Fruit fly (Drosophila melanogaster) whole organism, embryonic: ENCODE results near the gene Sfxn2.

Experiments used
- Bgb ChIP-seq: fragments of 200-800 bp; sonication (Bioruptor generic); IDR thresholded peaks from 2 replicates; pipeline ENCODE4 v1.3.6; 2022; ENCODE audit warnings: missing biosample characterization, missing genetic modification characterization; ENCODE audit not compliant: partially characterized antibody
- Blimp-1 ChIP-seq: fragments of 200-800 bp; sonication (Bioruptor generic); optimal IDR thresholded peaks from 3 replicates; lab custom pipeline; 2018; ENCODE audit warnings: missing biosample characterization, missing genetic modification characterization, mild to moderate bottlenecking, moderate library complexity, missing genetic modification reagents
- CG10979 ChIP-seq: fragments of 200-800 bp; sonication (Bioruptor generic); optimal IDR thresholded peaks from 2 replicates; lab custom pipeline; 2018; ENCODE audit warnings: missing biosample characterization, mild to moderate bottlenecking, missing genetic modification characterization, moderate library complexity
- CG12769 ChIP-seq: fragments of 200-800 bp; sonication (Bioruptor generic); optimal IDR thresholded peaks from 2 replicates; lab custom pipeline; 2019; ENCODE audit warnings: missing biosample characterization, mild to moderate bottlenecking, missing genetic modification characterization, moderate library complexity
- CG14014 ChIP-seq: fragments of 200-800 bp; sonication (Bioruptor generic); IDR thresholded peaks from 2 replicates; pipeline ENCODE4 v1.3.6; 2022; ENCODE audit warnings: missing biosample characterization, missing genetic modification characterization
- CG15696 ChIP-seq: fragments of 200-800 bp; sonication (Bioruptor generic); optimal IDR thresholded peaks from 2 replicates; lab custom pipeline; 2019; ENCODE audit warnings: missing biosample characterization, mild to moderate bottlenecking, missing genetic modification characterization, moderate library complexity
- CG2199 ChIP-seq: fragments of 200-800 bp; sonication (Bioruptor generic); IDR thresholded peaks from 3 replicates; pipeline ENCODE4 v1.3.6; 2022; ENCODE audit warnings: missing biosample characterization, missing genetic modification characterization
- CG34422 ChIP-seq: fragments of 200-800 bp; sonication (Bioruptor generic); IDR thresholded peaks from 3 replicates; pipeline ENCODE4 v1.3.6; 2022; ENCODE audit warnings: missing biosample characterization, missing genetic modification characterization
- CG42726 ChIP-seq: fragments of 200-800 bp; sonication (Bioruptor generic); IDR thresholded peaks from 2 replicates; pipeline ENCODE4 v1.3.6; 2022; ENCODE audit warnings: missing biosample characterization, missing genetic modification characterization; ENCODE audit not compliant: partially characterized antibody
- CG4424 ChIP-seq: fragments of 200-800 bp; sonication (Bioruptor generic); optimal IDR thresholded peaks from 3 replicates; lab custom pipeline; 2016; ENCODE audit warnings: missing biosample characterization, missing genetic modification characterization
- CG6813 ChIP-seq: fragments of 200-800 bp; sonication (Bioruptor generic); optimal IDR thresholded peaks from 2 replicates; lab custom pipeline; 2017; ENCODE audit warnings: missing biosample characterization, missing genetic modification characterization, mild to moderate bottlenecking, moderate library complexity, missing genetic modification reagents
- CG7372 ChIP-seq: fragments of 200-800 bp; sonication (Bioruptor generic); IDR thresholded peaks from 2 replicates; pipeline ENCODE4 v1.3.6; 2022; ENCODE audit warnings: missing biosample characterization, missing genetic modification characterization
- CG8281 ChIP-seq: fragments of 200-800 bp; sonication (Bioruptor generic); optimal IDR thresholded peaks from 2 replicates; lab custom pipeline; 2018; ENCODE audit warnings: missing biosample characterization, mild to moderate bottlenecking, missing genetic modification characterization, moderate library complexity
- CTCF ChIP-seq: fragments of 200-800 bp; sonication (Bioruptor generic); optimal IDR thresholded peaks from 2 replicates; lab custom pipeline; 2017; ENCODE audit warnings: missing biosample characterization, mild to moderate bottlenecking, missing genetic modification characterization, moderate library complexity
- Dip2 ChIP-seq: fragments of 200-800 bp; sonication (Bioruptor generic); IDR thresholded peaks from 2 replicates; pipeline ENCODE4 v1.3.6; 2022; ENCODE audit warnings: missing biosample characterization, missing genetic modification characterization
- Fer1 ChIP-seq: fragments of 200-800 bp; sonication (Bioruptor generic); optimal IDR thresholded peaks from 2 replicates; lab custom pipeline; 2017; ENCODE audit warnings: missing biosample characterization, mild to moderate bottlenecking, missing genetic modification characterization
- Fer3 ChIP-seq: fragments of 200-800 bp; sonication (Bioruptor generic); optimal IDR thresholded peaks from 2 replicates; lab custom pipeline; 2018; ENCODE audit warnings: missing biosample characterization, mild to moderate bottlenecking, missing genetic modification characterization, moderate library complexity
- Rfx ChIP-seq: fragments of 200-800 bp; sonication (Bioruptor generic); IDR thresholded peaks from 2 replicates; pipeline ENCODE4 v1.3.6; 2022; ENCODE audit warnings: missing biosample characterization, missing genetic modification characterization
- Sin3A ChIP-seq: fragments of >200 bp; optimal IDR thresholded peaks from 2 replicates; lab custom pipeline; 2018
- Ssrp ChIP-seq: fragments of 200-800 bp; sonication (Bioruptor generic); optimal IDR thresholded peaks from 2 replicates; lab custom pipeline; 2018; ENCODE audit warnings: missing biosample characterization, mild to moderate bottlenecking, missing genetic modification characterization, moderate library complexity
- abd-A ChIP-seq: fragments of 200-800 bp; sonication (Bioruptor generic); optimal IDR thresholded peaks from 3 replicates; lab custom pipeline; 2019; ENCODE audit warnings: missing biosample characterization, mild to moderate bottlenecking, missing genetic modification characterization, moderate library complexity
- al ChIP-seq: fragments of 200-800 bp; sonication (Bioruptor generic); IDR thresholded peaks from 2 replicates; pipeline ENCODE4 v1.3.6; 2022; ENCODE audit warnings: missing biosample characterization, missing genetic modification characterization
- bbx ChIP-seq: fragments of 200-800 bp; sonication (Bioruptor generic); IDR thresholded peaks from 2 replicates; pipeline ENCODE4 v1.3.6; 2022; ENCODE audit warnings: missing biosample characterization, missing genetic modification characterization; ENCODE audit not compliant: partially characterized antibody
- bcd ChIP-seq: fragments of 200-800 bp; sonication (Bioruptor generic); optimal IDR thresholded peaks from 2 replicates; lab custom pipeline; 2017; ENCODE audit warnings: missing biosample characterization, mild to moderate bottlenecking, missing genetic modification characterization
- chinmo ChIP-seq: fragments of 200-800 bp; sonication (Bioruptor generic); IDR thresholded peaks from 4 replicates; pipeline ENCODE4 v1.3.6; 2022; ENCODE audit warnings: missing biosample characterization, missing genetic modification characterization; ENCODE audit not compliant: partially characterized antibody
- dimm ChIP-seq: fragments of 200-800 bp; sonication (Bioruptor generic); IDR thresholded peaks from 2 replicates; pipeline ENCODE4 v1.3.6; 2022; ENCODE audit warnings: missing biosample characterization, missing genetic modification characterization
- ewg ChIP-seq: fragments of 200-800 bp; sonication (Bioruptor generic); optimal IDR thresholded peaks from 3 replicates; lab custom pipeline; 2017; ENCODE audit warnings: mild to moderate bottlenecking, missing biosample characterization, missing genetic modification reagents, missing genetic modification characterization
- gce ChIP-seq: fragments of 200-800 bp; sonication (Bioruptor generic); IDR thresholded peaks from 3 replicates; pipeline ENCODE4 v1.3.6; 2022; ENCODE audit warnings: missing biosample characterization, missing genetic modification characterization
- lmd ChIP-seq: fragments of 200-800 bp; sonication (Bioruptor generic); IDR thresholded peaks from 2 replicates; pipeline ENCODE4 v1.3.6; 2022; ENCODE audit warnings: missing biosample characterization, missing genetic modification characterization
- otp ChIP-seq: fragments of 200-800 bp; sonication (Bioruptor generic); IDR thresholded peaks from 3 replicates; pipeline ENCODE4, ENCODE4 v1.3.6; 2022; ENCODE audit warnings: missing biosample characterization, missing genetic modification characterization
- sens ChIP-seq: fragments of 200-800 bp; sonication (Bioruptor generic); peaks from one replicate; lab custom pipeline; 2016; ENCODE audit warnings: missing biosample characterization, missing genetic modification characterization
- seq ChIP-seq: fragments of 200-800 bp; sonication (Bioruptor generic); IDR thresholded peaks from 2 replicates; pipeline ENCODE4 v1.3.6; 2022; ENCODE audit warnings: missing biosample characterization, missing genetic modification characterization
- shn ChIP-seq: fragments of 200-800 bp; sonication (Bioruptor generic); optimal IDR thresholded peaks from 3 replicates; lab custom pipeline; 2016; ENCODE audit warnings: missing biosample characterization, missing genetic modification characterization
- stc ChIP-seq: fragments of 200-800 bp; sonication (Bioruptor generic); IDR thresholded peaks from 2 replicates; pipeline ENCODE4 v1.3.6; 2022; ENCODE audit warnings: missing biosample characterization, missing genetic modification characterization
- unpg ChIP-seq: fragments of 200-800 bp; sonication (Bioruptor generic); optimal IDR thresholded peaks from 3 replicates; lab custom pipeline; 2018; ENCODE audit warnings: missing biosample characterization, mild to moderate bottlenecking, missing genetic modification characterization, moderate library complexity

The Sfxn2 gene

dm6 chr3L:19049669-19050510 lies 13.1 kb upstream of the Sfxn2 start (continued):
- TF ChIP-seq Sin3A (lab: Kevin White, UChicago) (no peak), bcd (GFP tag; lab: Kevin White, UChicago) (no peak), abd-A (tag; lab: Kevin White, UChicago) (no peak), unpg (no peak), Fer3 (tag; lab: Kevin White, UChicago) (no peak), Blimp-1 (no peak), lmd (GFP tag; lab: Robert Waterston, UW) (no peak), dimm (GFP tag; lab: Robert Waterston, UW) (no peak), CG8281 (tag; lab: Kevin White, UChicago) (peak; percentile 95), CG2199 (GFP tag; lab: Robert Waterston, UW) (0 out of 3 replicates have a peak, but pooled peaks have one; percentile 32), CG4424 (GFP tag; lab: Kevin White, UChicago) (no peak)
- TF ChIP-seq, all 482 proteins: peak for 8

DNA sequence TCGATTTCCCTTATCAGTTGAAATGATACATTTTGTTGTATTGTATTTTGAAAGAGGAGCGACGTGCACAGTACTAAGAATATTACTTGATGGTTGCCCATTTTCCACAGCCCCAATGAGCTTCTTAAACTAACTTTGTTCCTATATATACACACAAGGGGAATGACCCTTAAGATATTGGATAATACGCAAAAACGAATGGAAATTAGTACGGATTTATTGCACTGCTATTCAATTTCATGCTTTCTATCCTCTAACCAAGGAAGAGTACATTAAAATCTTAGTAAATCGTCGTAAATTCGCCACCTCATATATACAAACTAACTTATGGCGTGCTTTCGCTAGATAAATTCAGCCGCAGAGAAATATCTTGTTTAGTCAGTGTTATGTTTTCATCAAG lies 11.0 kb upstream of the Sfxn2 start, which contains the start of gene Acp76A:
Gene Acp76A (minus strand): TSS at position 101 of the 400 bp plus-strand sequence.
- TF ChIP-seq bbx (GFP tag; lab: Robert Waterston, UW) (no peak), stc (no peak), Ssrp (no peak), CG7372 (GFP tag; lab: Robert Waterston, UW) (no peak), sens (GFP tag; lab: Kevin White, UChicago) (peak; percentile 56), shn (no peak), otp (GFP tag; lab: Robert Waterston, UW) (no peak)

DNA sequence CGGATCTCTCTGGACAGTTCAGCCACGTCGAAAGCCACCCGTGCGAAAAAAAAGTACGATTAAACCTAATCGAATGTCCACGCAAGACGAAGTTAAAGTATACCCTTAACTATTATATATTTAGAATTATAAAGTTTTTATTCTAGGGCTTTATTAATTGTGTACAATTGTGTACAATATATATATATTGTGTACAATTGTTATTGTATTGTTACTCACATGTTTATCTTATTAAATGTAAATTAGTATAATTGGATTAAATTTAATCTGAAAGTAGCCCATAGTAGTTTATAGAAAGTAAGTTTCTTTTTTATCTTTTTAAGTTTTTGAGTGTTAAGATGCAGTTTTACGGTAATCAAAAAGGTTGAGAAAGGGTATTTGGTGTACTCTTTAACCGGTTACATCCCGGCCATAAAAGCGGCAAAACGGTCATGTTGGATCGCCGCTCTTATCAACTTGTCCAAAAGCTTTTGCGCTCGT lies 9.6 kb upstream of the Sfxn2 start, which contains the start of gene CG43407:
Gene CG43407 (minus strand): TSS at position 51 of the 480 bp plus-strand sequence.
- TF ChIP-seq CG6813 (GFP tag; lab: Kevin White, UChicago) (no peak), Bgb (GFP tag; lab: Robert Waterston, UW) (no peak)

DNA sequence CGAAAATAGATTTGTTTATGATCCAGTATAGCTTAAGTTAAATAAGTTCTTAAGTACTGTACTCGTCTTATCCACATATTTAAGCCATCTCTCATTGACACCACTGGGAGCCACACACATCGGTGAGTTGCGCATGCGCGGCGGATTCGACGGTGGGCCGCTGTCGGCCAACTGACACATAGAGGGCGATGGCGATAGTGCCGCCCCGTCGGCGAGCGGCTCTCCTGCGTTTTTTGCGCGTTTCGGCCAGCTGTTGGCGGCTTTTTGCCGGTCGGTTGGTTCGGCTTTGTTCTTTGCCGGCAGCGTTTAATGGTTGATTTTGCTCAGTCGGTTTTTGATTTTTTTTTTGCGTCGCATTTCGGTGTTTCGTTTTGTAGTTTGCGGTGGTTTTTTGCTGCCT lies 8.7 kb upstream of the Sfxn2 start:
- TF ChIP-seq chinmo (GFP tag; lab: Robert Waterston, UW) (0 out of 4 replicates have a peak, but pooled peaks have one; percentile 23), al (GFP tag; lab: Robert Waterston, UW) (no peak), CG14014 (GFP tag; lab: Robert Waterston, UW) (no peak), CG12769 (tag; lab: Kevin White, UChicago) (no peak), sens (GFP tag; lab: Kevin White, UChicago) (peak; percentile 37), Fer1 (GFP tag; lab: Kevin White, UChicago) (no peak), seq (GFP tag; lab: Robert Waterston, UW) (peak; percentile 26; the same call in 1 of the 2 replicates), gce (GFP tag; lab: Robert Waterston, UW) (no peak), ewg (GFP tag; lab: Kevin White, UChicago) (peak; percentile 33), Bgb (GFP tag; lab: Robert Waterston, UW) (no peak), CG10979 (tag; lab: Kevin White, UChicago) (peak; percentile 39), CG34422 (GFP tag; lab: Robert Waterston, UW) (0 out of 3 replicates have a peak, but pooled peaks have one; percentile 18), Rfx (GFP tag; lab: Robert Waterston, UW) (peak; percentile 7; the same call in 1 of the 2 replicates), Dip2 (GFP tag; lab: Robert Waterston, UW) (peak; percentile 6; the same call in 1 of the 2 replicates), CTCF (GFP tag; lab: Kevin White, UChicago) (peak; percentile 75), CG15696 (tag; lab: Kevin White, UChicago) (no peak), CG42726 (no peak)
